Fruit fly (Drosophila melanogaster): ENCODE data around the gene CG43335.

DNA sequence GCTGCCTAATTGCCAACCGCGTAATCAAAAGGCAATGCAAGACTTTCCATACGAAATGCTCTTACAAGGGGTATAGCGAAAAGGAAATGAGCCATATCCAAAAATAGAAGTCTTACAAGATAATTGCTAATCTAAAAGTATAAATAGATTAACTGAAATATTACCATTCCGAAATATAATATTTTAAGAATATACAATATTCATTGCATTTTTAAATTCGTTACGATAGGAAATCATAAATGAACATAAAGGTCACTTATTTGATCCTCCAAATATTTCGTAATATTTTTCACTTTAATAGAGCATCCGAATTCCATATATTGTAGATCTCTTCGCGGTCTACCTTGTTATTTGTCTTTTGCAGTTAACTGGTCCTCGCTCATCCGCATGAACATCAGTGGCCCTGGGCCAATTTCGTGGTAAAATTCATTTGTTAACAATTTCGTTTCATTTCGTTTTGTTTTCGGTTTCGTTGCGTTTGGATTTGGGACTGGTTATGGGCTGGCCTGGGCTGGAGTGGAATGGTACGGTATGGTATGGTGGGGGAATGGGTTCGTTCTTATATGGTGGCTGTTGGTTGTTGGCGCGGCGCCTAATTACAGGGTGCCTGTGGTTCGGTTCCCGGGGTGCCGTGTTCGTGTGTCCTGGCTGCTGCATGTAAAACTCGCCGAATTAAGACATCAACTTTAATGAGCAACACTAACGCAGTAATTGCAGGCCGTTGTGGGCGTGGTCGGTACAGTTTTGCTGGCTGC, 46.5 kb upstream of the CG43335 start:
- TF ChIP-seq Crg-1 (GFP tag; optimal IDR thresholded peaks at IDR 0.05) (no peak), Clk (GFP tag; optimal IDR thresholded peaks at IDR 0.05) (no peak), pad (GFP tag; optimal IDR thresholded peaks at IDR 0.05) (no peak)

Measured in whole organism, adult.